Fruit fly (Drosophila melanogaster) whole organism, embryonic: ENCODE results near the gene Ino80.

Experiments used
- Aef1 ChIP-seq: fragments of 200-800 bp; sonication (Bioruptor generic); IDR thresholded peaks from 3 replicates; pipeline ENCODE4 v1.3.6; 2022; ENCODE audit warnings: missing biosample characterization, missing genetic modification characterization
- Asciz ChIP-seq: fragments of 200-800 bp; sonication (Bioruptor generic); optimal IDR thresholded peaks from 2 replicates; lab custom pipeline; 2017; ENCODE audit warnings: missing biosample characterization, mild to moderate bottlenecking, missing genetic modification characterization, missing genetic modification reagents
- CG10366 ChIP-seq: fragments of 200-800 bp; sonication (Bioruptor generic); IDR thresholded peaks from 2 replicates; pipeline ENCODE4 v1.3.6; 2022; ENCODE audit warnings: missing biosample characterization, missing genetic modification characterization
- CG11456 ChIP-seq: fragments of 200-800 bp; sonication (Bioruptor generic); IDR thresholded peaks from 3 replicates; pipeline ENCODE4 v1.3.6; 2022; ENCODE audit warnings: missing biosample characterization, missing genetic modification characterization
- CG11504 ChIP-seq: fragments of 200-800 bp; sonication (Bioruptor generic); optimal IDR thresholded peaks from 3 replicates; lab custom pipeline; 2019; ENCODE audit warnings: missing biosample characterization, mild to moderate bottlenecking, missing genetic modification characterization, moderate library complexity
- CG13123 ChIP-seq: fragments of 200-800 bp; sonication (Bioruptor generic); optimal IDR thresholded peaks from 2 replicates; lab custom pipeline; 2016; ENCODE audit warnings: missing biosample characterization, missing genetic modification characterization
- CG13424 ChIP-seq: fragments of 200-800 bp; sonication (Bioruptor generic); optimal IDR thresholded peaks from 2 replicates; lab custom pipeline; 2019; ENCODE audit warnings: missing biosample characterization, mild to moderate bottlenecking, missing genetic modification characterization, moderate library complexity
- CG14014 ChIP-seq: fragments of 200-800 bp; sonication (Bioruptor generic); IDR thresholded peaks from 2 replicates; pipeline ENCODE4 v1.3.6; 2022; ENCODE audit warnings: missing biosample characterization, missing genetic modification characterization
- CG14710 ChIP-seq: fragments of 200-800 bp; sonication (Bioruptor generic); optimal IDR thresholded peaks from 3 replicates; lab custom pipeline; 2019; ENCODE audit warnings: missing biosample characterization, mild to moderate bottlenecking, missing genetic modification characterization, moderate library complexity
- CG17361 ChIP-seq: fragments of 200-800 bp; sonication (Bioruptor generic); IDR thresholded peaks from 3 replicates; pipeline ENCODE4 v1.3.6; 2022; ENCODE audit warnings: missing biosample characterization, missing genetic modification characterization
- CG18262 ChIP-seq: fragments of 200-800 bp; optimal IDR thresholded peaks from 3 replicates; lab custom pipeline; 2019; ENCODE audit warnings: missing biosample characterization, mild to moderate bottlenecking, missing genetic modification characterization, moderate library complexity
- CG18476 ChIP-seq: fragments of 200-800 bp; sonication (Bioruptor generic); optimal IDR thresholded peaks from 2 replicates; lab custom pipeline; 2016; ENCODE audit warnings: missing biosample characterization, mild to moderate bottlenecking, missing genetic modification characterization
- CG2129 ChIP-seq: fragments of 200-800 bp; sonication (Bioruptor generic); IDR thresholded peaks from 2 replicates; pipeline ENCODE4 v1.3.6; 2022; ENCODE audit warnings: missing biosample characterization, missing genetic modification characterization; ENCODE audit not compliant: partially characterized antibody
- CG2678 ChIP-seq: fragments of 200-800 bp; sonication (Bioruptor generic); optimal IDR thresholded peaks from 3 replicates; lab custom pipeline; 2019; ENCODE audit warnings: missing biosample characterization, mild to moderate bottlenecking, missing genetic modification characterization, moderate library complexity
- CG2875 ChIP-seq: fragments of 200-800 bp; sonication (Bioruptor generic); optimal IDR thresholded peaks from 2 replicates; lab custom pipeline; 2017; ENCODE audit warnings: missing biosample characterization, mild to moderate bottlenecking, missing genetic modification characterization, missing genetic modification reagents
- CG32532 ChIP-seq: fragments of 200-800 bp; sonication (Bioruptor generic); IDR thresholded peaks from 2 replicates; pipeline ENCODE4 v1.3.6; 2022; ENCODE audit warnings: missing biosample characterization, missing genetic modification characterization
- CG4328 ChIP-seq: fragments of 200-800 bp; sonication (Bioruptor generic); optimal IDR thresholded peaks from 3 replicates; lab custom pipeline; 2017; ENCODE audit warnings: missing biosample characterization, missing genetic modification reagents, missing genetic modification characterization
- CG6689 ChIP-seq: fragments of 200-800 bp; sonication (Bioruptor generic); IDR thresholded peaks from 2 replicates; pipeline ENCODE4 v1.3.6; 2022; ENCODE audit warnings: missing biosample characterization, missing genetic modification characterization
- CG7357 ChIP-seq: fragments of 200-800 bp; sonication (Bioruptor generic); IDR thresholded peaks from 3 replicates; pipeline ENCODE4 v1.3.6; 2022; ENCODE audit warnings: missing biosample characterization, missing genetic modification characterization
- CG7963 ChIP-seq: fragments of 200-800 bp; sonication (Bioruptor generic); IDR thresholded peaks from 3 replicates; pipeline ENCODE4 v1.3.6; 2022; ENCODE audit warnings: missing biosample characterization, missing genetic modification characterization; ENCODE audit not compliant: partially characterized antibody
- CG7987 ChIP-seq: fragments of 200-800 bp; sonication (Bioruptor generic); optimal IDR thresholded peaks from 2 replicates; lab custom pipeline; 2018; ENCODE audit warnings: missing biosample characterization, mild to moderate bottlenecking, missing genetic modification characterization, moderate library complexity
- CG8089 ChIP-seq: fragments of 200-800 bp; sonication (Bioruptor generic); optimal IDR thresholded peaks from 3 replicates; lab custom pipeline; 2016; ENCODE audit warnings: missing biosample characterization, missing genetic modification characterization
- CG8290 ChIP-seq, 3 experiments: fragments of 200-800 bp; sonication (Bioruptor generic); optimal IDR thresholded peaks; 2 replicates each; lab custom pipeline; 2016 to 2019; ENCODE audit warnings: missing biosample characterization in 3 of 3, missing genetic modification characterization in 3 of 3, mild to moderate bottlenecking in 2 of 3, moderate library complexity in 1 of 3
- CG8388 ChIP-seq: fragments of 200-800 bp; sonication (Bioruptor generic); optimal IDR thresholded peaks from 2 replicates; lab custom pipeline; 2019; ENCODE audit warnings: missing biosample characterization, mild to moderate bottlenecking, missing genetic modification characterization, moderate library complexity
- CG8944 ChIP-seq: fragments of 200-800 bp; sonication (Bioruptor generic); optimal IDR thresholded peaks from 3 replicates; lab custom pipeline; 2016; ENCODE audit warnings: missing biosample characterization, missing genetic modification characterization
- D19B ChIP-seq: fragments of 200-800 bp; sonication (Bioruptor generic); optimal IDR thresholded peaks from 2 replicates; lab custom pipeline; 2017; ENCODE audit warnings: missing biosample characterization, mild to moderate bottlenecking, missing genetic modification characterization
- Doc3 ChIP-seq: fragments of 200-800 bp; sonication (Bioruptor generic); IDR thresholded peaks from 3 replicates; pipeline ENCODE4 v1.3.6; 2022; ENCODE audit warnings: missing biosample characterization, missing genetic modification characterization; ENCODE audit not compliant: partially characterized antibody
- Fer3 ChIP-seq: fragments of 200-800 bp; sonication (Bioruptor generic); optimal IDR thresholded peaks from 2 replicates; lab custom pipeline; 2018; ENCODE audit warnings: missing biosample characterization, mild to moderate bottlenecking, missing genetic modification characterization, moderate library complexity
- Hsf ChIP-seq: fragments of 200-800 bp; sonication (Bioruptor generic); optimal IDR thresholded peaks from 3 replicates; lab custom pipeline; 2016; ENCODE audit warnings: missing biosample characterization, missing genetic modification characterization
- Mad ChIP-seq: fragments of 200-800 bp; sonication (Bioruptor generic); optimal IDR thresholded peaks from 2 replicates; lab custom pipeline; 2016; ENCODE audit warnings: missing biosample characterization, missing genetic modification characterization
- NK7.1 ChIP-seq: fragments of 200-800 bp; sonication (Bioruptor generic); optimal IDR thresholded peaks from 3 replicates; lab custom pipeline; 2016; ENCODE audit warnings: missing biosample characterization, missing genetic modification characterization
- Nf-YA ChIP-seq: fragments of 200-800 bp; sonication (Bioruptor generic); IDR thresholded peaks from 2 replicates; pipeline ENCODE4 v1.3.6; 2022; ENCODE audit warnings: missing biosample characterization, missing genetic modification characterization
- NfI ChIP-seq: fragments of 200-800 bp; sonication (Bioruptor generic); optimal IDR thresholded peaks from 3 replicates; lab custom pipeline; 2018; ENCODE audit warnings: missing biosample characterization, mild to moderate bottlenecking, missing genetic modification characterization, moderate library complexity
- Side ChIP-seq: fragments of 200-800 bp; sonication (Bioruptor generic); optimal IDR thresholded peaks from 2 replicates; lab custom pipeline; 2016; ENCODE audit warnings: missing biosample characterization, missing genetic modification characterization
- Spps ChIP-seq: fragments of 200-800 bp; sonication (Bioruptor generic); optimal IDR thresholded peaks from 2 replicates; lab custom pipeline; 2018; ENCODE audit warnings: missing biosample characterization, mild to moderate bottlenecking, missing genetic modification characterization
- Xbp1 ChIP-seq: fragments of 200-800 bp; sonication (Bioruptor generic); optimal IDR thresholded peaks from 3 replicates; lab custom pipeline; 2016; ENCODE audit warnings: missing biosample characterization, mild to moderate bottlenecking, missing genetic modification characterization
- Xrp1 ChIP-seq: fragments of 200-800 bp; sonication (Bioruptor generic); IDR thresholded peaks from 2 replicates; pipeline ENCODE4 v1.3.6; 2022; ENCODE audit warnings: missing biosample characterization, missing genetic modification characterization
- bowl ChIP-seq: fragments of 200-800 bp; sonication (Bioruptor generic); IDR thresholded peaks from 2 replicates; pipeline ENCODE4 v1.3.6; 2022; ENCODE audit warnings: missing biosample characterization, missing genetic modification characterization
- dmrt99B ChIP-seq: fragments of 200-800 bp; sonication (Bioruptor generic); optimal IDR thresholded peaks from 2 replicates; lab custom pipeline; 2018; ENCODE audit warnings: missing biosample characterization, mild to moderate bottlenecking, missing genetic modification characterization, moderate library complexity
- fd64A ChIP-seq: fragments of 200-800 bp; sonication (Bioruptor generic); optimal IDR thresholded peaks from 3 replicates; lab custom pipeline; 2018; ENCODE audit warnings: missing biosample characterization, mild to moderate bottlenecking, missing genetic modification characterization
- fu2 ChIP-seq: fragments of 200-800 bp; sonication (Bioruptor generic); optimal IDR thresholded peaks from 2 replicates; lab custom pipeline; 2016; ENCODE audit warnings: missing biosample characterization, missing genetic modification characterization
- grau ChIP-seq: fragments of 200-800 bp; optimal IDR thresholded peaks from 3 replicates; lab custom pipeline; 2019; ENCODE audit warnings: missing biosample characterization, mild to moderate bottlenecking, missing genetic modification characterization, moderate library complexity
- odd ChIP-seq: fragments of 200-800 bp; sonication (Bioruptor generic); optimal IDR thresholded peaks from 2 replicates; lab custom pipeline; 2017; ENCODE audit warnings: missing biosample characterization, mild to moderate bottlenecking, missing genetic modification characterization
- phol ChIP-seq: fragments of 200-800 bp; sonication (Bioruptor generic); optimal IDR thresholded peaks from 3 replicates; lab custom pipeline; 2018; ENCODE audit warnings: missing biosample characterization, mild to moderate bottlenecking, missing genetic modification characterization, moderate library complexity
- prd ChIP-seq, 3 experiments: fragments of >200 bp in 2 of 3; fragments of 200-800 bp in 1 of 3; sonication (Bioruptor generic) in 1 of 3; optimal IDR thresholded peaks in 2 of 3; IDR thresholded peaks in 1 of 3; 2 replicates in 2 of 3; 3 replicates in 1 of 3; pipeline versions ENCODE4 v1.3.6 to Lab custom; 2017 to 2022; ENCODE audit warnings: missing biosample characterization in 1 of 3, missing genetic modification characterization in 1 of 3
- run ChIP-seq: fragments of 200-800 bp; sonication (Bioruptor generic); optimal IDR thresholded peaks from 3 replicates; lab custom pipeline; 2018; ENCODE audit warnings: missing biosample characterization, mild to moderate bottlenecking, missing genetic modification characterization
- seq ChIP-seq: fragments of 200-800 bp; sonication (Bioruptor generic); IDR thresholded peaks from 2 replicates; pipeline ENCODE4 v1.3.6; 2022; ENCODE audit warnings: missing biosample characterization, missing genetic modification characterization
- sim ChIP-seq: fragments of 200-800 bp; sonication (Bioruptor generic); IDR thresholded peaks from 2 replicates; pipeline ENCODE4 v1.3.6; 2022; ENCODE audit warnings: missing biosample characterization, missing genetic modification characterization
- tio ChIP-seq: fragments of 200-800 bp; sonication (Bioruptor generic); optimal IDR thresholded peaks from 2 replicates; lab custom pipeline; 2017; ENCODE audit warnings: missing biosample characterization, missing genetic modification characterization, inconsistent platforms
- ttk ChIP-seq: fragments of 200-800 bp; sonication (Bioruptor generic); IDR thresholded peaks from 2 replicates; pipeline ENCODE4 v2.1.2; 2022; ENCODE audit warnings: missing biosample characterization, missing genetic modification characterization
- tx ChIP-seq: fragments of 200-800 bp; sonication (Bioruptor generic); optimal IDR thresholded peaks from 2 replicates; lab custom pipeline; 2016; ENCODE audit warnings: missing biosample characterization, missing genetic modification characterization

Gene Ino80

DNA sequence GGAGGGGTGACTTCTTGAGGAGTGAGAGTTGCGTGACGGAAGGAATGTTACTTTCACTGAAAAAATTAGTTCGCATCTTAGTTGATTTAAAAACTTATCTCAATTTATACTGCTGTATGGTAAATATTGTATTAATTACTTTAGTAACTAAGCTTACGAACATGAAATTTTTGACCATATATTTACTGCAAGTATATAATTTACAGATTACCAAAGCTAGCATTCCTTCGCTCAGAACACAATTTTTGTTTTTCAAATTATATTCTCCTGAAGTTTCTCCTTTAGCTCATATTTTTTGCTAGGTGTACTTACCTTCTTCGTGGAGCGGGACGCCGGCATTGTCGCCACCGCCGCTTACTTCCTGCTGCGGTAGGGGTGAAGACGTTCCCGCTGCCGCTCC is 32.3 kb downstream of the Ino80 start (continued):
- TF ChIP-seq seq (GFP tag; lab: Robert Waterston, UW): no peak
- TF ChIP-seq Side (GFP tag; lab: Kevin White, UChicago): no peak
- TF ChIP-seq tx (GFP tag; lab: Kevin White, UChicago): no peak
- TF ChIP-seq Aef1 (GFP tag; lab: Robert Waterston, UW): no peak
- no peak for TF ChIP-seq Spps (tag; lab: Kevin White, UChicago)
- no peak for TF ChIP-seq fd64A (GFP tag; lab: Kevin White, UChicago)
- no peak for TF ChIP-seq Nf-YA (GFP tag; lab: Robert Waterston, UW)
- TF ChIP-seq prd (optimal IDR thresholded peaks at IDR 0.05; lab: Kevin White, UChicago): no peak
- no peak for TF ChIP-seq prd (GFP tag; IDR thresholded peaks at IDR 0.05; lab: Robert Waterston, UW)
- peak; percentile 38; the same call in 1 of the 3 replicates for TF ChIP-seq CG17361 (GFP tag; lab: Robert Waterston, UW)
- no peak for TF ChIP-seq CG4328 (GFP tag; lab: Kevin White, UChicago)
- no peak for TF ChIP-seq CG18476 (GFP tag; lab: Kevin White, UChicago)
- no peak for TF ChIP-seq odd (GFP tag; lab: Kevin White, UChicago)
- no peak for TF ChIP-seq run (tag; lab: Kevin White, UChicago)
- TF ChIP-seq CG14014 (GFP tag; lab: Robert Waterston, UW): no peak
- no peak for TF ChIP-seq CG8944 (GFP tag; lab: Kevin White, UChicago)
- peak; percentile 10 for TF ChIP-seq CG11504 (tag; lab: Kevin White, UChicago)
- TF ChIP-seq Asciz (GFP tag; lab: Kevin White, UChicago): no peak
- no peak for TF ChIP-seq Hsf (GFP tag; lab: Kevin White, UChicago)
- TF ChIP-seq CG2129 (GFP tag; lab: Robert Waterston, UW): no peak
- TF ChIP-seq ttk (GFP tag; lab: Robert Waterston, UW): no peak
- no peak for TF ChIP-seq CG8388 (GFP tag; lab: Kevin White, UChicago)
- no peak for TF ChIP-seq fu2
- TF ChIP-seq NfI (GFP tag; lab: Kevin White, UChicago): no peak
- no peak for TF ChIP-seq grau (tag; lab: Kevin White, UChicago)
- TF ChIP-seq CG11456 (GFP tag; lab: Robert Waterston, UW): no peak
- no peak for TF ChIP-seq CG7357 (GFP tag; lab: Robert Waterston, UW)
- no peak for TF ChIP-seq CG10366 (GFP tag; lab: Robert Waterston, UW)
- no peak for TF ChIP-seq CG8089 (GFP tag; lab: Kevin White, UChicago)
- TF ChIP-seq dmrt99B (tag; lab: Kevin White, UChicago): no peak
- no peak for TF ChIP-seq CG13424 (tag; lab: Kevin White, UChicago)
- 0 out of 2 replicates have a peak, but pooled peaks have one; percentile 38 for TF ChIP-seq Xrp1 (GFP tag; lab: Robert Waterston, UW)
- TF ChIP-seq CG18262 (tag; lab: Kevin White, UChicago): peak; percentile 45
- TF ChIP-seq CG7963 (GFP tag; lab: Robert Waterston, UW): no peak
- TF ChIP-seq D19B (GFP tag; lab: Kevin White, UChicago): no peak
- peak; percentile 25; the same call in 1 of the 2 replicates for TF ChIP-seq CG6689 (GFP tag; lab: Robert Waterston, UW)
- no peak for TF ChIP-seq tio (GFP tag; lab: Kevin White, UChicago)
- no peak for TF ChIP-seq Fer3
- peak; percentile 24 for TF ChIP-seq phol (tag; lab: Kevin White, UChicago)
- no peak for TF ChIP-seq CG32532 (GFP tag; lab: Robert Waterston, UW)
- TF ChIP-seq CG2875 (GFP tag; lab: Kevin White, UChicago): no peak
- no peak for TF ChIP-seq CG2678
- TF ChIP-seq CG8290 (GFP tag; optimal IDR thresholded peaks at IDR 0.05; lab: Kevin White, UChicago): no peak
- no peak for TF ChIP-seq CG8290 (tag; optimal IDR thresholded peaks at IDR 0.05; lab: Kevin White, UChicago)
- peak; percentile 31 for TF ChIP-seq CG14710
- no peak for TF ChIP-seq CG13123 (GFP tag; lab: Kevin White, UChicago)
- no peak for TF ChIP-seq Mad (GFP tag; lab: Kevin White, UChicago)
- no peak for TF ChIP-seq NK7.1
- no peak for TF ChIP-seq Xbp1 (GFP tag; lab: Kevin White, UChicago)
- no peak for TF ChIP-seq bowl (GFP tag; lab: Robert Waterston, UW)
- TF ChIP-seq Doc3 (GFP tag; lab: Robert Waterston, UW): no peak
- TF ChIP-seq sim (GFP tag; lab: Robert Waterston, UW): no peak
- TF ChIP-seq CG7987 (GFP tag; lab: Kevin White, UChicago): no peak
